Fruit fly (Drosophila melanogaster): Measurements from ENCODE around the gene CG32440.

DNA sequence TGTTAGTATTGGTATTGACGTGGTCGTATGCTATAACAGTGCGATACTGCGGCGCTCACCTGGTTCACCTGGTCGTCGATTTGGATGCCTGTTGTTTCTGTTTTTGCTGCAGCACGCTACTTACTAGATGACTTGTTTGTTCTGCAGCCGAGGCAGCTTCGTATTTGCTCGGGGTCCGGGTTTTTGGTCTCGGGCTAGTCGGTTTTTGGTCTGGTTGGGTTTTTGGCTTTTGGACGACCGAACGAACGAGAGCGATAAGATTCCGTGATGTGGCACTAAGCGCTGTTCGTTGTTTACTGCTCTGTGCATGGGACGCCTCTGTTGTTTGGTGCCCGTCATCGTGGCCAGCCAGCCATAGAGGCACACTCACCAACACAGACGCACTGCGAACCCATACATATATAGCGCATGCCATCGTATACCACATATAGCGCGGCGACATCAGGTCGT is 11.0 kb upstream of the CG32440 start, which contains the start of gene ebd2:
- TF ChIP-seq CG34367 (tag; optimal IDR thresholded peaks at IDR 0.05) (no peak), CG12605 (GFP tag; IDR thresholded peaks at IDR 0.05) (no peak), D1 (tag; optimal IDR thresholded peaks at IDR 0.05) (no peak), CG32121 (GFP tag; IDR thresholded peaks at IDR 0.05) (no peak), CG15710 (tag; optimal IDR thresholded peaks at IDR 0.05) (no peak), CG8301 (tag; optimal IDR thresholded peaks at IDR 0.05) (no peak), CG9948 (tag; optimal IDR thresholded peaks at IDR 0.05) (no peak), Snoo (tag; optimal IDR thresholded peaks at IDR 0.05) (no peak), rn (GFP tag; IDR thresholded peaks at IDR 0.05) (no peak), Pif1A (GFP tag; optimal IDR thresholded peaks at IDR 0.05) (no peak), EcR (GFP tag; optimal IDR thresholded peaks at IDR 0.05) (no peak), CG14655 (GFP tag; optimal IDR thresholded peaks at IDR 0.05) (no peak), Ets98B (GFP tag; IDR thresholded peaks at IDR 0.05) (no peak; the same call in 1 of the 2 replicates), Pif1B (GFP tag; optimal IDR thresholded peaks at IDR 0.05) (peak; percentile 10)
